Worm (Caenorhabditis elegans) whole organism, L4/young adult: ENCODE data around the gene kcnl-3.

Experiments used
- W03F9.2 ChIP-seq: fragments of 150-350 bp; optimal IDR thresholded peaks from 2 replicates; lab custom pipeline; 2014; ENCODE audit warnings: missing biosample characterization, missing genetic modification characterization
- dao-5 ChIP-seq: sonication (generic microtip); optimal IDR thresholded peaks from 2 replicates; lab custom pipeline; 2016; ENCODE audit warnings: missing genotype, missing genetic modification characterization, moderate library complexity, missing compliant biosample characterization
- him-1 ChIP-seq: sonication (generic microtip); optimal IDR thresholded peaks from 2 replicates; lab custom pipeline; 2016; ENCODE audit warnings: missing genotype, missing genetic modification reagents, missing genetic modification characterization, missing compliant biosample characterization

The kcnl-3 gene

ce11 chrX:5386558-5386957, at the start of gene kcnl-3:
Gene kcnl-3 (plus strand): TSS chrX:5386858.
- no peak for TF ChIP-seq W03F9.2 (tag; lab: Kevin White, UChicago)

ce11 chrX:5337959-5338358, 48.7 kb upstream of the kcnl-3 start, which contains the start of gene C26B9.3:
Gene C26B9.3 (plus strand): TSS chrX:5338301.
- no peak for TF ChIP-seq dao-5 (tag; lab: Kevin White, UChicago)
- TF ChIP-seq him-1 (tag; lab: Kevin White, UChicago): no peak
- TF ChIP-seq W03F9.2 (tag; lab: Kevin White, UChicago): no peak

- TF ChIP-seq dao-5 (tag; lab: Kevin White, UChicago): no peak
Observed at ce11 chrX:5339357-5339756, 47.3 kb upstream of the kcnl-3 start.

ce11 chrX:5339889-5340288, 46.8 kb upstream of the kcnl-3 start, which contains the start of gene C26B9.2:
Gene C26B9.2 (plus strand): TSS chrX:5340189.
- TF ChIP-seq dao-5 (tag; lab: Kevin White, UChicago) (no peak), him-1 (tag; lab: Kevin White, UChicago) (no peak)

ce11 chrX:5342007-5342406, 44.7 kb upstream of the kcnl-3 start, which contains the start of gene C26B9.7:
Gene C26B9.7 (plus strand): TSS chrX:5342307.
- no peak for TF ChIP-seq W03F9.2 (tag; lab: Kevin White, UChicago)
- TF ChIP-seq dao-5 (tag; lab: Kevin White, UChicago): no peak

- TF ChIP-seq dao-5 (tag; lab: Kevin White, UChicago) (no peak), W03F9.2 (tag; lab: Kevin White, UChicago) (no peak), him-1 (tag; lab: Kevin White, UChicago) (no peak)
Observed at ce11 chrX:5344287-5344686, 42.4 kb upstream of the kcnl-3 start, which contains the start of gene C26B9.1. Gene C26B9.1 (plus strand): TSS chrX:5344587.

- TF ChIP-seq him-1 (tag; lab: Kevin White, UChicago) (no peak), dao-5 (tag; lab: Kevin White, UChicago) (no peak), W03F9.2 (tag; lab: Kevin White, UChicago) (no peak)
Observed at ce11 chrX:5346303-5346702, 40.4 kb upstream of the kcnl-3 start.

- no peak for TF ChIP-seq dao-5 (tag; lab: Kevin White, UChicago)
- no peak for TF ChIP-seq him-1 (tag; lab: Kevin White, UChicago)
- TF ChIP-seq W03F9.2 (tag; lab: Kevin White, UChicago): no peak
Observed at ce11 chrX:5347856-5348255, 38.8 kb upstream of the kcnl-3 start.

- no peak for TF ChIP-seq dao-5 (tag; lab: Kevin White, UChicago)
- TF ChIP-seq W03F9.2 (tag; lab: Kevin White, UChicago): no peak
- no peak for TF ChIP-seq him-1 (tag; lab: Kevin White, UChicago)
Observed at ce11 chrX:5348529-5349148, 38.0 kb upstream of the kcnl-3 start, which contains the start of gene syx-3. Gene syx-3 (plus strand): TSS chrX:5349098.

ce11 chrX:5354022-5354876, 32.4 kb upstream of the kcnl-3 start, which contains the start of gene pfn-2:
Gene pfn-2 (minus strand): TSS chrX:5354072.
- TF ChIP-seq dao-5 (tag; lab: Kevin White, UChicago) (peak; percentile 17), W03F9.2 (tag; lab: Kevin White, UChicago) (no peak), him-1 (tag; lab: Kevin White, UChicago) (no peak)

ce11 chrX:5355253-5355652, 31.4 kb upstream of the kcnl-3 start:
- no peak for TF ChIP-seq W03F9.2 (tag; lab: Kevin White, UChicago)
- TF ChIP-seq dao-5 (tag; lab: Kevin White, UChicago): no peak
- TF ChIP-seq him-1 (tag; lab: Kevin White, UChicago): no peak

- no peak for TF ChIP-seq W03F9.2 (tag; lab: Kevin White, UChicago)
- TF ChIP-seq dao-5 (tag; lab: Kevin White, UChicago): no peak
- no peak for TF ChIP-seq him-1 (tag; lab: Kevin White, UChicago)
Observed at ce11 chrX:5360682-5361081, 26.0 kb upstream of the kcnl-3 start.

- TF ChIP-seq him-1 (tag; lab: Kevin White, UChicago): no peak
- TF ChIP-seq W03F9.2 (tag; lab: Kevin White, UChicago): no peak
- no peak for TF ChIP-seq dao-5 (tag; lab: Kevin White, UChicago)
Observed at ce11 chrX:5364222-5364621, 22.4 kb upstream of the kcnl-3 start, which contains the start of gene chtl-1. Gene chtl-1 (minus strand): TSS chrX:5364322.
